Worm (Caenorhabditis elegans) whole organism, midembryonic: ENCODE data around the gene ggtb-1.

ENCODE experiments used
- ztf-23 ChIP-seq: fragments of 200-800 bp; sonication (Bioruptor generic); IDR thresholded peaks from 2 replicates; pipeline ENCODE4 v1.3.6; 2022; ENCODE audit warnings: missing genetic modification reagents, missing genetic modification characterization, missing compliant biosample characterization
- ztf-29 ChIP-seq: fragments of 200-800 bp; sonication (Bioruptor generic); IDR thresholded peaks from 2 replicates; pipeline ENCODE4 v1.3.6; 2022; ENCODE audit warnings: missing genetic modification reagents, missing genetic modification characterization, missing compliant biosample characterization

DNA sequence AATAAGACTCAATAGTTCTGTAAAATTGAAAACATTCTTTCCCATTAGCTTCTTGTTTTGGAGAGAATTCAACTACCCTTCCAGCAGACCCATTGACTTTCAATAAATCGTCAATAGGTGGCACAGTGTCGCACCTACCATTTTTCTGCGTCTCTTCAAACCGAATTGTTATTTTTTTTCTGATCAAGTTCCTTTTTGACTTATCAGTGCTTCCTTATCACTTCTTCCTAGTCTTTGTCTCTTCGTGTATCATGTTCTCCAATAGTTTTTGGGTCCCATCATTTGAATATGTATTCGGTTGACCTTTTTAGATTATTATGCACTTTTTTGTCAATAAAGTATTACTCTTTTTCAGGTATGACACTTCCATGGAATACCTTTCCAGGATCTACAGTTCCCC, 25.6 kb upstream of the ggtb-1 start, which contains the start of gene odd-1:
- TF ChIP-seq ztf-23 (GFP tag; lab: Robert Waterston, UW) (no peak), ztf-29 (no peak)
